Fruit fly (Drosophila melanogaster): Measurements from ENCODE around the gene sit.

The sit gene

dm6 chr3R:22594257-22594656 lies 31.9 kb upstream of the sit start:
- TF ChIP-seq toe (GFP tag; optimal IDR thresholded peaks at IDR 0.05) (no peak), bab1 (GFP tag; optimal IDR thresholded peaks at IDR 0.05) (no peak), pad (GFP tag; optimal IDR thresholded peaks at IDR 0.05) (no peak)

- TF ChIP-seq Clk (GFP tag; optimal IDR thresholded peaks at IDR 0.05): no peak
- no peak for TF ChIP-seq CG5204 (GFP tag; optimal IDR thresholded peaks at IDR 0.05)
- no peak for TF ChIP-seq CG14711 (tag; optimal IDR thresholded peaks at IDR 0.05)
- no peak for TF ChIP-seq toe (GFP tag; optimal IDR thresholded peaks at IDR 0.05)
- TF ChIP-seq Mnt (GFP tag; optimal IDR thresholded peaks at IDR 0.05): no peak
- TF ChIP-seq pad (GFP tag; optimal IDR thresholded peaks at IDR 0.05): no peak
- TF ChIP-seq Crg-1 (GFP tag; optimal IDR thresholded peaks at IDR 0.05): no peak
These were observed 28.4 kb upstream of the sit start for dm6 chr3R:22590668-22591275.

- TF ChIP-seq cic (GFP tag; optimal IDR thresholded peaks at IDR 0.05) (peak; percentile 55), CG5204 (GFP tag; optimal IDR thresholded peaks at IDR 0.05) (no peak), CG33017 (tag; optimal IDR thresholded peaks at IDR 0.05) (peak; percentile 44), CG14711 (tag; optimal IDR thresholded peaks at IDR 0.05) (peak; percentile 47), toe (GFP tag; optimal IDR thresholded peaks at IDR 0.05) (peak; percentile 20), CG7045 (GFP tag; optimal IDR thresholded peaks at IDR 0.05) (peak; percentile 65), pad (GFP tag; optimal IDR thresholded peaks at IDR 0.05) (no peak), Hr96 (GFP tag; optimal IDR thresholded peaks at IDR 0.05) (no peak), tj (GFP tag; optimal IDR thresholded peaks at IDR 0.05) (peak; percentile 25), Crg-1 (GFP tag; optimal IDR thresholded peaks at IDR 0.05) (peak; percentile 64), CG1620 (GFP tag; optimal IDR thresholded peaks at IDR 0.05) (peak; percentile 22), CG7101 (tag; optimal IDR thresholded peaks at IDR 0.05) (peak; percentile 80), CG12768 (GFP tag; optimal IDR thresholded peaks at IDR 0.05) (peak; percentile 44), ovo (GFP tag; optimal IDR thresholded peaks at IDR 0.05) (peak; percentile 50), CG11617 (GFP tag; optimal IDR thresholded peaks at IDR 0.05) (peak; percentile 47), cnc (optimal IDR thresholded peaks at IDR 0.05) (no peak)
These were observed 26.9 kb upstream of the sit start for dm6 chr3R:22589311-22589710.

dm6 chr3R:22588756-22589155 lies 26.4 kb upstream of the sit start:
- no peak for TF ChIP-seq CG7101 (tag; optimal IDR thresholded peaks at IDR 0.05)
- no peak for TF ChIP-seq CG7045 (GFP tag; optimal IDR thresholded peaks at IDR 0.05)
- TF ChIP-seq CG11617 (GFP tag; optimal IDR thresholded peaks at IDR 0.05): no peak

- peak; percentile 56 for TF ChIP-seq CG14711 (tag; optimal IDR thresholded peaks at IDR 0.05)
- TF ChIP-seq toe (GFP tag; optimal IDR thresholded peaks at IDR 0.05): peak; percentile 90
- peak; percentile 73 for TF ChIP-seq ovo (GFP tag; optimal IDR thresholded peaks at IDR 0.05)
- no peak for TF ChIP-seq CG5204 (GFP tag; optimal IDR thresholded peaks at IDR 0.05)
- peak; percentile 56 for TF ChIP-seq CG11617 (GFP tag; optimal IDR thresholded peaks at IDR 0.05)
- TF ChIP-seq bab1 (GFP tag; optimal IDR thresholded peaks at IDR 0.05): peak; percentile 66
- TF ChIP-seq Mnt (GFP tag; optimal IDR thresholded peaks at IDR 0.05): peak; percentile 65
- TF ChIP-seq CG12768 (GFP tag; optimal IDR thresholded peaks at IDR 0.05): peak; percentile 56
- TF ChIP-seq Crg-1 (GFP tag; optimal IDR thresholded peaks at IDR 0.05): peak; percentile 64
- TF ChIP-seq Hr96 (GFP tag; optimal IDR thresholded peaks at IDR 0.05): no peak
- TF ChIP-seq Clk (GFP tag; optimal IDR thresholded peaks at IDR 0.05): peak; percentile 60
- TF ChIP-seq CG7045 (GFP tag; optimal IDR thresholded peaks at IDR 0.05): peak; percentile 62
- TF ChIP-seq CG1620 (GFP tag; optimal IDR thresholded peaks at IDR 0.05): peak; percentile 62
- TF ChIP-seq CG33017 (tag; optimal IDR thresholded peaks at IDR 0.05): peak; percentile 10
- TF ChIP-seq cic (GFP tag; optimal IDR thresholded peaks at IDR 0.05): peak; percentile 85
- peak; percentile 44 for TF ChIP-seq pad (GFP tag; optimal IDR thresholded peaks at IDR 0.05)
- TF ChIP-seq cnc (optimal IDR thresholded peaks at IDR 0.05): no peak
- no peak for TF ChIP-seq kay (GFP tag; ENCODE audit: borderline replicate concordance)
- TF ChIP-seq CG7101 (tag; optimal IDR thresholded peaks at IDR 0.05): peak; percentile 65
- TF ChIP-seq tj (GFP tag; optimal IDR thresholded peaks at IDR 0.05): peak; percentile 64
These were observed 25.1 kb upstream of the sit start, which contains the start of gene Efa6 for dm6 chr3R:22587419-22587963. Efa6 (plus strand) TSS chr3R:22587755.

- no peak for TF ChIP-seq ovo (GFP tag; optimal IDR thresholded peaks at IDR 0.05)
- TF ChIP-seq CG7045 (GFP tag; optimal IDR thresholded peaks at IDR 0.05): no peak
- no peak for TF ChIP-seq CG12768 (GFP tag; optimal IDR thresholded peaks at IDR 0.05)
- no peak for TF ChIP-seq CG33017 (tag; optimal IDR thresholded peaks at IDR 0.05)
- TF ChIP-seq Crg-1 (GFP tag; optimal IDR thresholded peaks at IDR 0.05): no peak
- no peak for TF ChIP-seq toe (GFP tag; optimal IDR thresholded peaks at IDR 0.05)
- TF ChIP-seq CG1620 (GFP tag; optimal IDR thresholded peaks at IDR 0.05): no peak
- no peak for TF ChIP-seq Mnt (GFP tag; optimal IDR thresholded peaks at IDR 0.05)
- no peak for TF ChIP-seq CG7101 (tag; optimal IDR thresholded peaks at IDR 0.05)
- no peak for TF ChIP-seq Clk (GFP tag; optimal IDR thresholded peaks at IDR 0.05)
- TF ChIP-seq cic (GFP tag; optimal IDR thresholded peaks at IDR 0.05): no peak
- TF ChIP-seq tj (GFP tag; optimal IDR thresholded peaks at IDR 0.05): no peak
- no peak for TF ChIP-seq cnc (optimal IDR thresholded peaks at IDR 0.05)
- TF ChIP-seq pad (GFP tag; optimal IDR thresholded peaks at IDR 0.05): no peak
These were observed 24.2 kb upstream of the sit start, which contains the start of gene btn for dm6 chr3R:22586525-22586924. btn (minus strand) TSS chr3R:22586625.

dm6 chr3R:22584582-22584981 lies 22.2 kb upstream of the sit start, which contains the start of the genes CG33107 and CG6937:
CG33107 (minus strand) TSS chr3R:22584718.
CG6937 (plus strand) TSS chr3R:22584773.
- TF ChIP-seq CG7101 (tag; optimal IDR thresholded peaks at IDR 0.05): no peak
- TF ChIP-seq Mnt (GFP tag; optimal IDR thresholded peaks at IDR 0.05): peak; percentile 97
- no peak for TF ChIP-seq pad (GFP tag; optimal IDR thresholded peaks at IDR 0.05)
- TF ChIP-seq ovo (GFP tag; optimal IDR thresholded peaks at IDR 0.05): no peak

Data from whole organism, adult.